Worm (Caenorhabditis elegans) whole organism, L1 larva: ENCODE data around the gene lgc-44.

Experiments used
- ceh-63 ChIP-seq: fragments of 200-800 bp; sonication (Bioruptor generic); optimal IDR thresholded peaks from 2 replicates; lab custom pipeline; 2018; ENCODE audit warnings: mild to moderate bottlenecking, missing genetic modification characterization, missing compliant biosample characterization
- nhr-12 ChIP-seq: sonication (generic microtip); optimal IDR thresholded peaks from 2 replicates; lab custom pipeline; 2017; ENCODE audit warnings: missing biosample characterization, missing genetic modification characterization

ce11 chrV:11621276-11621675 is 51.1 kb downstream of the lgc-44 start:
- no peak for TF ChIP-seq nhr-12
- TF ChIP-seq ceh-63 (GFP tag; lab: Kevin White, UChicago) = no peak
